Fruit fly (Drosophila melanogaster): Measurements from ENCODE around the gene Dbp21E2.

The Dbp21E2 gene

DNA sequence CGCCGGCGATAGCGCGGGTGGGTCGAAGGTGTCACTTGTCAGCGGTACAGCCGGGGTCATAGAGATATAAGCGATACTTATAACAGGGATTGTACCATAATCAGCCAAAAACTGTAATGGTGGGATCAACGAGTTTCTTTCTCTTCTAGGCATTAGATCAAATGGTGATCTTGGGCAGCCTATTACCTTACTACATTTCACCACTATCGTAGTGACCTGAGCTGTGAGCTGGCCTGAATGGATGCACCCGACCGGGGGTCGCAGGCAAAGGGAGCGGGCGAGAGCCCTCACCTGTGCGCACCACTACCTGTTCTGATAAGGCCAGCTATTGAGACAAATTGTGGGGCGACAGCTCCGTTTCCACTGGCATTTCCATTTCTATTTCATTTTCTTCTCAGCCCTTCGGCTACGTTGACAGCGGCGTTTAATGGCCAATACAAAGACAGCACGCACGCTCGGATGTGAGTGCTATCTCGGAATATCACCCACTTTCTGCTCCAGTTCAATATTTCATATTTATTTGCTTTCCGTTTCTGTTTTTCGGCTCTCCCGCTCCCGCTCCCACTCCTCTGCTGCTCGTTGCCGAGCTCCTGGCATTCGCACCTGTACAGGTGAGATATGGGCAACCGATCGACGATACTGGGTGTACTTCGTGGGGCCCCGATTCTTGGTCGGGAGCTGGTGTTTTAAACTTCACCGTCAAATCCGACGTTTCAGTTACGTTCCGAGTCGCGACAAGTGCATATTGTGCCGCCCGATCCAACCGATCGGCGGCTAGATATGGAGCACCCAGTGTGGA is 45.5 kb downstream of the Dbp21E2 start (continued):
- peak; percentile 29; the same call in 1 of the 2 replicates for TF ChIP-seq Gug (GFP tag; IDR thresholded peaks at IDR 0.05)
- TF ChIP-seq Eip75B (GFP tag; optimal IDR thresholded peaks at IDR 0.05) = peak; percentile 26
- TF ChIP-seq CG6163 (GFP tag; IDR thresholded peaks at IDR 0.05) = peak; percentile 73
- TF ChIP-seq Ets21C (GFP tag; optimal IDR thresholded peaks at IDR 0.05) = no peak
- TF ChIP-seq CG32006 (GFP tag; optimal IDR thresholded peaks at IDR 0.05) = peak; percentile 36
- peak; percentile 23 for TF ChIP-seq CG10631 (GFP tag; optimal IDR thresholded peaks at IDR 0.05)
- peak; percentile 47 for TF ChIP-seq CG3919 (GFP tag; optimal IDR thresholded peaks at IDR 0.05)
- TF ChIP-seq Eip78C (GFP tag) = peak; percentile 81
- no peak for TF ChIP-seq Eip93F (GFP tag; optimal IDR thresholded peaks at IDR 0.05)
- TF ChIP-seq fd59A (GFP tag; optimal IDR thresholded peaks at IDR 0.05) = no peak
- peak; percentile 28 for TF ChIP-seq topi (GFP tag; optimal IDR thresholded peaks at IDR 0.05)
- no peak for TF ChIP-seq fd85E (GFP tag; optimal IDR thresholded peaks at IDR 0.05)
- peak; percentile 1 for TF ChIP-seq lz (GFP tag; optimal IDR thresholded peaks at IDR 0.05)
- 0 out of 2 replicates have a peak, but pooled peaks have one; percentile 35 for TF ChIP-seq CG15336 (GFP tag; IDR thresholded peaks at IDR 0.05)
- TF ChIP-seq acj6 (GFP tag; optimal IDR thresholded peaks at IDR 0.05) = peak; percentile 29

DNA sequence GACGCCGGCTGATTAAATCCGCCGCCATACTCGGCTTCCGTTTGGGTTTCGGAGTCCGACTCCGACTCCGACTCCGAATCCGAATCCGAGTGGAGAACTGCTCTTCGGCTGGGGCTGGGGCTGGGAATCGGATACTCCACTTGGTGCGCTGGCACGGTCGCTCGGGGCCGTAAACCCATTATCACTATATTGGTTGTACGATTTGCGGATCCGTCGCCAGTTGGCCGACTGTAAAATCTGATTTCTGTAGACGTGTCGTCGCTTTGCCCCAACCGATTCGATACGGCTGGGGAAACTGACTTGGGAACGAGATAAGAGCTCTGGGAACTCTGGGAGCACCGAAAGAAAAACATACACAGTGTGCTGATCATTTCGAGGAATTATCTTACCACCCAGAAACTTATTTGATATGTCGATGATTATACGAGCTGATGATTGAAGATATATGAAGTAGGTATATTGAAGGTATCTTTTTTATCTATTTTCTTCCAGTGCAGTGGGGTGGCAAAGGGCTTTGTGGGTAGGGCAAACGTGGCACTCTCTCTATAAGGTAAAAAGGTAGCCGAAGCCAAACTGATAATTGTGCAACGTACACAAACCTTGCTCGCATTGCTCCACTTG is 46.6 kb downstream of the Dbp21E2 start:
- TF ChIP-seq topi (GFP tag; optimal IDR thresholded peaks at IDR 0.05) (no peak), Eip75B (GFP tag; optimal IDR thresholded peaks at IDR 0.05) (peak; percentile 39), Sox14 (GFP tag; optimal IDR thresholded peaks at IDR 0.05) (peak; percentile 24), CG6792 (GFP tag; optimal IDR thresholded peaks at IDR 0.05) (peak; percentile 40), OdsH (GFP tag; optimal IDR thresholded peaks at IDR 0.05) (peak; percentile 56), net (GFP tag; optimal IDR thresholded peaks at IDR 0.05) (no peak), Hr39 (GFP tag; optimal IDR thresholded peaks at IDR 0.05) (no peak), CG3032 (tag; optimal IDR thresholded peaks at IDR 0.05) (no peak), esn (GFP tag; optimal IDR thresholded peaks at IDR 0.05) (peak; percentile 57), Blimp-1 (GFP tag; optimal IDR thresholded peaks at IDR 0.05) (no peak), pdm3 (GFP tag; optimal IDR thresholded peaks at IDR 0.05) (peak; percentile 39), eg (GFP tag; IDR thresholded peaks at IDR 0.05) (0 out of 3 replicates have a peak, but pooled peaks have one; percentile 34), Ets96B (tag; optimal IDR thresholded peaks at IDR 0.05) (no peak), CG31627 (GFP tag; optimal IDR thresholded peaks at IDR 0.05) (peak; percentile 43), CG6276 (GFP tag; optimal IDR thresholded peaks at IDR 0.05) (no peak), Met (GFP tag; optimal IDR thresholded peaks at IDR 0.05) (peak; percentile 7), fd85E (GFP tag; optimal IDR thresholded peaks at IDR 0.05) (no peak), CG6163 (GFP tag; IDR thresholded peaks at IDR 0.05) (no peak), svp (GFP tag) (peak; percentile 60), CG16779 (tag; optimal IDR thresholded peaks at IDR 0.05) (peak; percentile 8), Sox102F (GFP tag; optimal IDR thresholded peaks at IDR 0.05) (peak; percentile 29), Eip78C (GFP tag) (peak; percentile 38), CG7368 (GFP tag; optimal IDR thresholded peaks at IDR 0.05) (peak; percentile 14), vri (GFP tag; optimal IDR thresholded peaks at IDR 0.05) (peak; percentile 45), CG10631 (GFP tag; optimal IDR thresholded peaks at IDR 0.05) (peak; percentile 13), dac (GFP tag; optimal IDR thresholded peaks at IDR 0.05) (no peak), CG3919 (GFP tag; optimal IDR thresholded peaks at IDR 0.05) (peak; percentile 11), CG11902 (GFP tag; optimal IDR thresholded peaks at IDR 0.05) (no peak)

DNA sequence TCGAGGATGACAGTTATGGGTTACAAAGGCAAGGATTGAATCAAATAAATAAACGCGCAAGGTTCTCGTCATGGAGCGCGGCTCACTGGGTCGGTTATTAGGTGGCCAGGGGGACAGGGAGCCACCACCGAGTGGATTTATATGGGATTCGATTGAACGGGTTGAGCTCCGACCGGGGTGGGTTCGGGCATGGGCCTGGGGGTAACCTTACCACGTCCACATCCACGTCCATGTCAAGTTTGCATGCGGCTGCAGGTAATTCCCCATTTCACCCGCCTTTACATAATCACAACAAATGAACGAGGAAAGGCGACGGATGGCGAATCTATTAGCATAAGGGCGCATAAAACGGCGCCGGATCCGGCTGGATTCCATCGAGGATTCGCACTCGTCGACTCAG is 48.5 kb downstream of the Dbp21E2 start, which contains the start of gene CG13950:
TSS of gene CG13950 (plus strand) at position 301 of the 400 bp plus-strand sequence.
- TF ChIP-seq Sox102F (GFP tag; optimal IDR thresholded peaks at IDR 0.05) (no peak), CG6163 (GFP tag; IDR thresholded peaks at IDR 0.05) (no peak), CG6276 (GFP tag; optimal IDR thresholded peaks at IDR 0.05) (no peak), CG3919 (GFP tag; optimal IDR thresholded peaks at IDR 0.05) (no peak), Ets21C (GFP tag; optimal IDR thresholded peaks at IDR 0.05) (no peak)
